Worm (Caenorhabditis elegans): ENCODE measurements around the gene cyp-42A1.

ce11 chrV:18940341-18940740, 28.5 kb downstream of the cyp-42A1 start, which contains the start of gene Y80D3A.8:
- TF ChIP-seq ceh-36 (tag; optimal IDR thresholded peaks at IDR 0.05), result no peak
- no peak for TF ChIP-seq aly-1 (tag; optimal IDR thresholded peaks at IDR 0.05)
- TF ChIP-seq ama-1 (optimal IDR thresholded peaks at IDR 0.05), result no peak
- no peak for TF ChIP-seq hnd-1 (tag; optimal IDR thresholded peaks at IDR 0.05)
- TF ChIP-seq sea-1 (GFP tag; conservative IDR thresholded peaks at IDR 0.05), result no peak
- TF ChIP-seq F13C5.2 (tag; optimal IDR thresholded peaks at IDR 0.05), result no peak
- no peak for TF ChIP-seq tra-4 (tag; optimal IDR thresholded peaks at IDR 0.05)
- TF ChIP-seq hmbx-1 (tag; optimal IDR thresholded peaks at IDR 0.05), result no peak
- TF ChIP-seq hmg-4 (GFP tag; optimal IDR thresholded peaks at IDR 0.05), result no peak
- no peak for TF ChIP-seq ets-7 (tag; optimal IDR thresholded peaks at IDR 0.05)
- no peak for TF ChIP-seq B0310.2 (tag; optimal IDR thresholded peaks at IDR 0.05)
- TF ChIP-seq tbx-11 (GFP tag; IDR thresholded peaks at IDR 0.05), result no peak
